Worm (Caenorhabditis elegans): Measurements from ENCODE around the gene lhfp-4.
A peak's percentile ranks its signal among the peaks of the same experiment; 100 is the strongest.

Gene lhfp-4

ce11 chrIV:17268069-17268468, 7.3 kb upstream of the lhfp-4 start:
- TF ChIP-seq hlh-1 (tag; optimal IDR thresholded peaks at IDR 0.05) (no peak), nhr-28 (tag; optimal IDR thresholded peaks at IDR 0.05) (no peak), bed-3 (GFP tag; optimal IDR thresholded peaks at IDR 0.05) (no peak), blmp-1 (tag; optimal IDR thresholded peaks at IDR 0.05) (no peak), mab-5 (tag; optimal IDR thresholded peaks at IDR 0.05) (no peak), nhr-2 (tag; optimal IDR thresholded peaks at IDR 0.05) (no peak), nhr-12 (tag; optimal IDR thresholded peaks at IDR 0.05) (no peak), tbx-8 (GFP tag; optimal IDR thresholded peaks at IDR 0.05) (no peak), sptf-1 (tag; optimal IDR thresholded peaks at IDR 0.05) (no peak), ceh-83 (GFP tag; optimal IDR thresholded peaks at IDR 0.05) (no peak), ces-1 (GFP tag; optimal IDR thresholded peaks at IDR 0.05) (no peak), lin-32 (GFP tag; optimal IDR thresholded peaks at IDR 0.05) (no peak), nhr-76 (tag; optimal IDR thresholded peaks at IDR 0.05) (no peak)

DNA sequence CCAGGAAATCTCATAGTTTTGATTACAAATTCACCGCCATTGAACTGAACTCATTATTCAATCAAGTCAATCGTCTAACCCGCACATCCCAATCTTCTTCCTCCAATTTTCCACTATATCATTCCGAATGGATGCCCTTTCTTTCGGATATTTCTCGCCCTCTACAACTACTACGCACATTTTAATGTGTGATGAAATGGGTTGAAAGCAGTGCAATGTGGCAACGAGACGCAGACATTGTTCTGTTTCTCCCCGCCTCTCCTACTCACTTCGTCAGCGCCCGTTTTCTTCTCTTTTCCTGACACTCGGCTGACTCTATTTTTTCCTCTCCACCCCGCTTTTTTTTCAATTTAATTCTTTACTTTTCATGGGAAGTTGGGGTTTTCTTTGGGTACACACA, 6.8 kb upstream of the lhfp-4 start:
- no peak for TF ChIP-seq mep-1 (tag; optimal IDR thresholded peaks at IDR 0.05)
- TF ChIP-seq elt-1 (tag; optimal IDR thresholded peaks at IDR 0.05; ENCODE audit: borderline replicate concordance, insufficient read depth): no peak
- no peak for TF ChIP-seq ceh-43 (GFP tag; optimal IDR thresholded peaks at IDR 0.05)
- TF ChIP-seq sptf-1 (tag; optimal IDR thresholded peaks at IDR 0.05): no peak
- TF ChIP-seq tbx-8 (GFP tag; optimal IDR thresholded peaks at IDR 0.05): no peak
- TF ChIP-seq sem-2 (GFP tag; optimal IDR thresholded peaks at IDR 0.05): no peak
- TF ChIP-seq hlh-1 (tag; optimal IDR thresholded peaks at IDR 0.05): peak; percentile 51
- TF ChIP-seq bed-3 (GFP tag; optimal IDR thresholded peaks at IDR 0.05): no peak
- TF ChIP-seq flh-1 (GFP tag; optimal IDR thresholded peaks at IDR 0.05): no peak
- TF ChIP-seq blmp-1 (tag; optimal IDR thresholded peaks at IDR 0.05): peak; percentile 8
- peak; percentile 13 for TF ChIP-seq mls-2 (tag; optimal IDR thresholded peaks at IDR 0.05)
- TF ChIP-seq elt-3 (tag; optimal IDR thresholded peaks at IDR 0.05): no peak
- peak; percentile 57 for TF ChIP-seq unc-120 (tag; optimal IDR thresholded peaks at IDR 0.05; ENCODE audit: poor library complexity, severe bottlenecking)
- no peak for TF ChIP-seq snpc-4 (tag; optimal IDR thresholded peaks at IDR 0.05)
- TF ChIP-seq ceh-39 (tag; optimal IDR thresholded peaks at IDR 0.05): no peak
- no peak for TF ChIP-seq ceh-83 (GFP tag; optimal IDR thresholded peaks at IDR 0.05)
- peak; percentile 5 for TF ChIP-seq cnd-1 (tag; optimal IDR thresholded peaks at IDR 0.05)
- TF ChIP-seq ham-2 (GFP tag; optimal IDR thresholded peaks at IDR 0.05): no peak
- no peak for TF ChIP-seq nhr-76 (tag; optimal IDR thresholded peaks at IDR 0.05)
- no peak for TF ChIP-seq lin-32 (GFP tag; optimal IDR thresholded peaks at IDR 0.05)
- TF ChIP-seq lsy-2 (tag; optimal IDR thresholded peaks at IDR 0.05): peak; percentile 14
- TF ChIP-seq nhr-12 (tag; optimal IDR thresholded peaks at IDR 0.05): no peak
- no peak for TF ChIP-seq pha-4 (tag; optimal IDR thresholded peaks at IDR 0.05)
- peak; percentile 48 for TF ChIP-seq mab-5 (tag; optimal IDR thresholded peaks at IDR 0.05)
- no peak for TF ChIP-seq unc-39 (tag; optimal IDR thresholded peaks at IDR 0.05)
- peak; percentile 93 for TF ChIP-seq ces-1 (GFP tag; optimal IDR thresholded peaks at IDR 0.05)
- no peak for TF ChIP-seq nhr-28 (tag; optimal IDR thresholded peaks at IDR 0.05)
- TF ChIP-seq M03D4.4 (tag; optimal IDR thresholded peaks at IDR 0.05): no peak
- TF ChIP-seq unc-62 (GFP tag; optimal IDR thresholded peaks at IDR 0.05): peak; percentile 78
- TF ChIP-seq drap-1 (GFP tag; optimal IDR thresholded peaks at IDR 0.05): no peak
- no peak for TF ChIP-seq lin-13 (tag; optimal IDR thresholded peaks at IDR 0.05)
- no peak for TF ChIP-seq nhr-2 (tag; optimal IDR thresholded peaks at IDR 0.05)
- no peak for TF ChIP-seq zip-8 (tag; optimal IDR thresholded peaks at IDR 0.05)
- TF ChIP-seq nhr-237 (tag; optimal IDR thresholded peaks at IDR 0.05): peak; percentile 3
- TF ChIP-seq ztf-11 (tag; optimal IDR thresholded peaks at IDR 0.05): no peak

DNA sequence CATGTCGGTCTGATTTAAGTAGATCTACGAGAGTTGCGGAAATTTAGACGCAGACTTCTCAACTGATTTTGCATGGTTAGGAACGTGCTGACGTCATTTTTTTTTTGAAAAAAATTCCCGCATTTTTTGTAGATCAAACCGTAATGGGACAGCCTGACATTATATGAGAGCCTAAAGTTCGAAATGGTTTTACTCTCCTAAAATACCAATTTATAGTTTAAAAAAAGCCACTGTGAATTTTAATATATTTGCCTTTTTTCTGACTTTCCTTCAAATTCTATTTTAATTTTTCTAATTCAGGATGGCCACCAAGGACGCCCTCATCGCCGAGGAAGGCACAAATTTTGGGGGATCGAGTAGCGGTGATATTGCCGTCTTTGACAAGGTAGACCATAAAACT, 6.3 kb upstream of the lhfp-4 start, which contains the start of gene atgp-1:
Gene atgp-1 (plus strand): TSS at position 301 of the 400 bp plus-strand sequence.
- no peak for TF ChIP-seq nhr-2 (tag; optimal IDR thresholded peaks at IDR 0.05)
- no peak for TF ChIP-seq ham-2 (GFP tag; optimal IDR thresholded peaks at IDR 0.05)
- TF ChIP-seq blmp-1 (tag; optimal IDR thresholded peaks at IDR 0.05): no peak
- no peak for TF ChIP-seq hlh-1 (tag; optimal IDR thresholded peaks at IDR 0.05)
- TF ChIP-seq nhr-237 (tag; optimal IDR thresholded peaks at IDR 0.05): no peak
- TF ChIP-seq drap-1 (GFP tag; optimal IDR thresholded peaks at IDR 0.05): no peak
- TF ChIP-seq ceh-43 (GFP tag; optimal IDR thresholded peaks at IDR 0.05): no peak
- TF ChIP-seq tbx-8 (GFP tag; optimal IDR thresholded peaks at IDR 0.05): no peak
- no peak for TF ChIP-seq pha-4 (tag; optimal IDR thresholded peaks at IDR 0.05)
- TF ChIP-seq lsy-2 (tag; optimal IDR thresholded peaks at IDR 0.05): no peak
- TF ChIP-seq sem-2 (GFP tag; optimal IDR thresholded peaks at IDR 0.05): no peak
- no peak for TF ChIP-seq flh-1 (GFP tag; optimal IDR thresholded peaks at IDR 0.05)
- no peak for TF ChIP-seq unc-39 (tag; optimal IDR thresholded peaks at IDR 0.05)
- TF ChIP-seq ztf-11 (tag; optimal IDR thresholded peaks at IDR 0.05): no peak
